Worm (Caenorhabditis elegans) whole organism, midembryonic: ENCODE measurements around the gene sru-4.

Experiments used
- T22C8.4 ChIP-seq: fragments of 200-800 bp; sonication (Bioruptor generic); IDR thresholded peaks from 2 replicates; pipeline ENCODE4 v1.3.6; 2022; ENCODE audit warnings: missing genetic modification characterization, missing compliant biosample characterization
- flt-1 ChIP-seq: fragments of 200-800 bp; sonication (Bioruptor generic); IDR thresholded peaks from 2 replicates; pipeline ENCODE4 v1.3.6; 2022; ENCODE audit warnings: missing genetic modification characterization, missing compliant biosample characterization
- klf-2 ChIP-seq: fragments of 200-800 bp; sonication (Bioruptor generic); conservative IDR thresholded peaks from 2 replicates; pipeline ENCODE4 v1.3.6; 2022; ENCODE audit warnings: missing genetic modification reagents, missing genetic modification characterization, missing compliant biosample characterization
- med-1 ChIP-seq: sonication (generic microtip); optimal IDR thresholded peaks from 2 replicates; lab custom pipeline; 2017; ENCODE audit warnings: missing genetic modification characterization, mild to moderate bottlenecking, missing compliant biosample characterization, antibody characterized with exemption, missing genetic modification reagents; ENCODE audit not compliant: insufficient read depth
- tab-1 ChIP-seq: fragments of 200-800 bp; sonication (Bioruptor generic); IDR thresholded peaks from 2 replicates; pipeline ENCODE4 v1.3.6; 2022; ENCODE audit warnings: missing genetic modification characterization, missing compliant biosample characterization
- ztf-29 ChIP-seq: fragments of 200-800 bp; sonication (Bioruptor generic); IDR thresholded peaks from 2 replicates; pipeline ENCODE4 v1.3.6; 2022; ENCODE audit warnings: missing genetic modification reagents, missing genetic modification characterization, missing compliant biosample characterization

DNA sequence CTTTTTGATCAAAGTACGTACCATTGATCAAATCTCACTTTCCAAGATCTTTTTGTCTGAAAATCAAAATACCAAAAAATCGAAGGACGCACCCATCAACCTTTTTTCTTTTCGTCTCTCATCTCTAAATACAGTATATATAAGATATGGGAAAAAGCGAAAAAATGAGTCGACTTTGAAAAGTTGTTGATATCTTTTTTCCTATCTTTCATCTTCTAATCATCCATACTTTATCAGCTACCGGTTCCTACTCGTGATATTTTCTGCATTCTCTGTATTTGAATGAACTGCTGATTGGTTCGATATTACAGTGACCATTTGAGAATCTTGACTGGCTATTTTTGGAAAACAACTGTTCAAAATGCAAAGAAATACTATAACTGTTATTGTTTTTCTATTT, 18.6 kb downstream of the sru-4 start, which contains the start of gene C33A12.19:
- TF ChIP-seq T22C8.4 (GFP tag; lab: Robert Waterston, UW) (no peak), ztf-29 (GFP tag; lab: Robert Waterston, UW) (no peak), tab-1 (GFP tag; lab: Robert Waterston, UW) (no peak), flt-1 (no peak), klf-2 (GFP tag; lab: Robert Waterston, UW) (no peak), med-1 (GFP tag; lab: Kevin White, UChicago) (no peak)
